Worm (Caenorhabditis elegans) whole organism, L2 larva: ENCODE measurements around the gene srt-23.

ENCODE experiments used
- ZK546.5 ChIP-seq: sonication (generic microtip); optimal IDR thresholded peaks from 2 replicates; lab custom pipeline; 2017; ENCODE audit warnings: missing biosample characterization, missing genetic modification characterization
- elt-1 ChIP-seq: fragments of 150-350 bp; optimal IDR thresholded peaks from 2 replicates; lab custom pipeline; 2014; ENCODE audit warnings: missing biosample characterization, missing genetic modification characterization
- fos-1 ChIP-seq: fragments of 150-350 bp; optimal IDR thresholded peaks from 2 replicates; lab custom pipeline; 2014; ENCODE audit warnings: missing biosample characterization, missing genetic modification characterization
- nhr-237 ChIP-seq: fragments of 150-350 bp; optimal IDR thresholded peaks from 2 replicates; lab custom pipeline; 2014; ENCODE audit warnings: missing biosample characterization, missing genetic modification characterization
- nhr-6 ChIP-seq: fragments of 150-350 bp; optimal IDR thresholded peaks from 2 replicates; lab custom pipeline; 2014; ENCODE audit warnings: missing biosample characterization, missing genetic modification characterization
- snpc-4 ChIP-seq: fragments of 150-350 bp; optimal IDR thresholded peaks from 2 replicates; lab custom pipeline; 2014; ENCODE audit warnings: missing biosample characterization, missing genetic modification characterization
- unc-62 ChIP-seq: fragments of 150-350 bp; optimal IDR thresholded peaks from 2 replicates; lab custom pipeline; 2014; ENCODE audit warnings: missing biosample characterization, missing genetic modification reagents, missing genetic modification characterization
- zag-1 ChIP-seq: fragments of 150-350 bp; optimal IDR thresholded peaks from 2 replicates; lab custom pipeline; 2014; ENCODE audit warnings: missing biosample characterization, missing genetic modification characterization

DNA sequence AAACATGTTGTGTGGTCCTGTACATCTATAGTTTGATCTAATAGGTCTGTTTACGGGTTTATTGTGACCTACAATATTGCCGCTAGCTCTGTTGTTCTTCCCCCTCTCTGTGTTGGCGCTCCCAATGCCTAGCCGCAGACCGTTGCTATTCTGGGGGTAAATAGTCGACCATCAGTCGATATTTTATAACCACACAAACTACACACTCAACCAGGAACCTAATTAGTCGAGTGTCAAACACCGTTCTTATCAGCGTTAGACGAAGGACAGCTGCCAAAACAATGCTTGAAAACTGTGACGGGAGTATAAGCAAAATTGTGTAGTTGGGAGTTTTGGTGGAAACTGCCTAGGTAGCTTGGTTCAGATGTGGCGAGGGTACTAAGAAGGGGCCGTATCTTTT is 25.9 kb downstream of the srt-23 start:
- no peak for TF ChIP-seq elt-1 (tag; lab: Kevin White, UChicago)
- TF ChIP-seq zag-1 = no peak
- no peak for TF ChIP-seq ZK546.5 (tag; lab: Kevin White, UChicago)
- no peak for TF ChIP-seq fos-1
- TF ChIP-seq nhr-237 (tag; lab: Kevin White, UChicago) = no peak
- no peak for TF ChIP-seq unc-62
- no peak for TF ChIP-seq nhr-6 (tag; lab: Kevin White, UChicago)
- no peak for TF ChIP-seq snpc-4
